Worm (Caenorhabditis elegans): ENCODE results near the gene K07H8.11.
A peak's percentile ranks its signal among the peaks of the same experiment; 100 is the strongest.

K07H8.11 gene

ce11 chrIV:8262671-8263070 lies 12.5 kb downstream of the K07H8.11 start:
- TF ChIP-seq ama-1 (optimal IDR thresholded peaks at IDR 0.05) = no peak

ce11 chrIV:8260848-8261638 lies 14.1 kb downstream of the K07H8.11 start, which contains the start of gene vit-6:
Gene vit-6, plus strand, starts transcription at chrIV:8261157.
- TF ChIP-seq ceh-13 (GFP tag; optimal IDR thresholded peaks at IDR 0.05) = no peak
- TF ChIP-seq pes-1 (GFP tag; IDR thresholded peaks at IDR 0.05) = no peak
- no peak for TF ChIP-seq B0310.2 (tag; optimal IDR thresholded peaks at IDR 0.05)
- no peak for TF ChIP-seq sea-1 (GFP tag; conservative IDR thresholded peaks at IDR 0.05)
- no peak for TF ChIP-seq flt-1 (GFP tag; IDR thresholded peaks at IDR 0.05)
- TF ChIP-seq tbx-11 (GFP tag; IDR thresholded peaks at IDR 0.05) = no peak
- no peak for TF ChIP-seq hmg-4 (GFP tag; optimal IDR thresholded peaks at IDR 0.05)
- no peak for TF ChIP-seq hnd-1 (tag; optimal IDR thresholded peaks at IDR 0.05)
- TF ChIP-seq aly-1 (tag; optimal IDR thresholded peaks at IDR 0.05) = no peak
- no peak for TF ChIP-seq F13C5.2 (tag; optimal IDR thresholded peaks at IDR 0.05)
- TF ChIP-seq tbx-37 (GFP tag; conservative IDR thresholded peaks at IDR 0.05) = no peak
- TF ChIP-seq ama-1 (optimal IDR thresholded peaks at IDR 0.05) = no peak
- TF ChIP-seq hmbx-1 (tag; optimal IDR thresholded peaks at IDR 0.05) = no peak
- no peak for TF ChIP-seq scrt-1 (GFP tag; IDR thresholded peaks at IDR 0.05)
- no peak for TF ChIP-seq ceh-36 (tag; optimal IDR thresholded peaks at IDR 0.05)

DNA sequence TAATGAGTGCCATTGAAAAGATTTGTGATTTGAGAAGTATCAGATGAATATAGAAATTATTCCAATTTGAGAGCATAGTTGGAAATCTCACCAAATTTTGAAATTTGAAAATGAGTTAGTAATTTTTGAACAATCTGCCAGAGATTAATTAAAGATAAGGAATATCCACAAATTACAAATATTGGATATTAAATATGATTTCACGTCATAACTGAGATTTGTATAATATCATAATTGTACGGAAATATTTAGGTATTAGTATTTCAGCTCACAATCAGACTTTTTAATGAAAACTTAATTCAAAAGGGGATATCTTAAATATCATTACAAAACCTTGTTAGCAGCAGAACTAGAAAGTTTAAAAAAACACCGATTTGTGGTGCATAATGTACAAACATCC lies 15.2 kb downstream of the K07H8.11 start, which contains the start of gene K07H8.7:
Gene K07H8.7, minus strand, starts transcription at position 101 of the 400 bp plus-strand sequence.
- TF ChIP-seq F13C5.2 (tag; optimal IDR thresholded peaks at IDR 0.05) (no peak), hnd-1 (tag; optimal IDR thresholded peaks at IDR 0.05) (no peak), B0310.2 (tag; optimal IDR thresholded peaks at IDR 0.05) (no peak), scrt-1 (GFP tag; IDR thresholded peaks at IDR 0.05) (no peak), tra-4 (tag; optimal IDR thresholded peaks at IDR 0.05) (no peak), sea-1 (GFP tag; conservative IDR thresholded peaks at IDR 0.05) (no peak), ets-7 (tag; optimal IDR thresholded peaks at IDR 0.05) (no peak), ceh-36 (tag; optimal IDR thresholded peaks at IDR 0.05) (no peak), aly-1 (tag; optimal IDR thresholded peaks at IDR 0.05) (no peak), tbx-11 (GFP tag; IDR thresholded peaks at IDR 0.05) (no peak), flt-1 (GFP tag; IDR thresholded peaks at IDR 0.05) (no peak), tbx-37 (GFP tag; conservative IDR thresholded peaks at IDR 0.05) (no peak), ceh-13 (GFP tag; optimal IDR thresholded peaks at IDR 0.05) (no peak), hmbx-1 (tag; optimal IDR thresholded peaks at IDR 0.05) (no peak), ama-1 (optimal IDR thresholded peaks at IDR 0.05) (no peak)

DNA sequence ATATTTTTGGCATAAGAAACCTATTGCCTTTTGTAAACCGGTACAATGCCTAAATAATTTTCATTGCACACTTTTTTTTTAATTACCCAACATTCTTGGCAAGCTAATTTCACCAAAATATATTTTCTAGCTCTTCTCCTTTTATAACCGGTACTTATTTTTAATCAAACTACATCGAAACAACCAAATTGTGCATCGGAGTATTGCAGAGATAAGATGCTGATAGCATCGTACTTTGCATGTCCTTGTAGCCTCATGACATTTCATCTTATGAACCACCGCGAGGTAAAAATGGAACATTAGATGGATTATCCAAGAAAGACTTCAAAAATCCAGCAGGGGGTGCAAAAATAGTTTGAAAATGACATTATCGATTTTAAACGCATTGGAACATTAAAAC lies 19.9 kb downstream of the K07H8.11 start:
- TF ChIP-seq tbx-11 (GFP tag; IDR thresholded peaks at IDR 0.05) (no peak), hmbx-1 (tag; optimal IDR thresholded peaks at IDR 0.05) (no peak), tbx-37 (GFP tag; conservative IDR thresholded peaks at IDR 0.05) (no peak), aly-1 (tag; optimal IDR thresholded peaks at IDR 0.05) (no peak), B0310.2 (tag; optimal IDR thresholded peaks at IDR 0.05) (no peak)

- TF ChIP-seq F13C5.2 (tag; optimal IDR thresholded peaks at IDR 0.05) (no peak), ceh-36 (tag; optimal IDR thresholded peaks at IDR 0.05) (no peak), hnd-1 (tag; optimal IDR thresholded peaks at IDR 0.05) (no peak), B0310.2 (tag; optimal IDR thresholded peaks at IDR 0.05) (no peak), sea-1 (GFP tag; conservative IDR thresholded peaks at IDR 0.05) (no peak), tra-4 (tag; optimal IDR thresholded peaks at IDR 0.05) (no peak)
These were observed 20.9 kb downstream of the K07H8.11 start for ce11 chrIV:8254193-8254592.

- TF ChIP-seq B0310.2 (tag; optimal IDR thresholded peaks at IDR 0.05) (peak; percentile 97), ceh-36 (tag; optimal IDR thresholded peaks at IDR 0.05) (peak; percentile 97), tbx-11 (GFP tag; IDR thresholded peaks at IDR 0.05) (peak; percentile 96), ama-1 (optimal IDR thresholded peaks at IDR 0.05) (no peak), ceh-13 (GFP tag; optimal IDR thresholded peaks at IDR 0.05) (peak; percentile 97), hmbx-1 (tag; optimal IDR thresholded peaks at IDR 0.05) (peak; percentile 92), F13C5.2 (tag; optimal IDR thresholded peaks at IDR 0.05) (peak; percentile 98), flt-1 (GFP tag; IDR thresholded peaks at IDR 0.05) (peak; percentile 99), pes-1 (GFP tag; IDR thresholded peaks at IDR 0.05) (peak; percentile 97), aly-1 (tag; optimal IDR thresholded peaks at IDR 0.05) (peak; percentile 91), scrt-1 (GFP tag; IDR thresholded peaks at IDR 0.05) (peak; percentile 96; the same call in 1 of the 2 replicates), hnd-1 (tag; optimal IDR thresholded peaks at IDR 0.05) (peak; percentile 93), sea-1 (GFP tag; conservative IDR thresholded peaks at IDR 0.05) (peak; percentile 95), tbx-37 (GFP tag; conservative IDR thresholded peaks at IDR 0.05) (peak; percentile 95), tra-4 (tag; optimal IDR thresholded peaks at IDR 0.05) (peak; percentile 91), ets-7 (tag; optimal IDR thresholded peaks at IDR 0.05) (peak; percentile 81), hmg-4 (GFP tag; optimal IDR thresholded peaks at IDR 0.05) (no peak)
These were observed 22.3 kb downstream of the K07H8.11 start for ce11 chrIV:8252856-8253255.

- no peak for TF ChIP-seq hmbx-1 (tag; optimal IDR thresholded peaks at IDR 0.05)
- no peak for TF ChIP-seq scrt-1 (GFP tag; IDR thresholded peaks at IDR 0.05)
- no peak for TF ChIP-seq hmg-4 (GFP tag; optimal IDR thresholded peaks at IDR 0.05)
- TF ChIP-seq aly-1 (tag; optimal IDR thresholded peaks at IDR 0.05) = no peak
- TF ChIP-seq sea-1 (GFP tag; conservative IDR thresholded peaks at IDR 0.05) = no peak
- TF ChIP-seq B0310.2 (tag; optimal IDR thresholded peaks at IDR 0.05) = no peak
- no peak for TF ChIP-seq ceh-13 (GFP tag; optimal IDR thresholded peaks at IDR 0.05)
- TF ChIP-seq F13C5.2 (tag; optimal IDR thresholded peaks at IDR 0.05) = no peak
- TF ChIP-seq ceh-36 (tag; optimal IDR thresholded peaks at IDR 0.05) = no peak
- no peak for TF ChIP-seq ets-7 (tag; optimal IDR thresholded peaks at IDR 0.05)
- TF ChIP-seq tbx-11 (GFP tag; IDR thresholded peaks at IDR 0.05) = no peak
- no peak for TF ChIP-seq pes-1 (GFP tag; IDR thresholded peaks at IDR 0.05)
- no peak for TF ChIP-seq hnd-1 (tag; optimal IDR thresholded peaks at IDR 0.05)
These were observed 23.8 kb downstream of the K07H8.11 start for ce11 chrIV:8251346-8251745.
